Fruit fly (Drosophila melanogaster): ENCODE measurements around the gene CG15478.

Gene CG15478

dm6 chrX:7721905-7722304 is 4.2 kb upstream of the CG15478 start, which contains the start of gene Hira:
Gene Hira, plus strand, starts transcription at chrX:7722119.
- TF ChIP-seq dl (GFP tag; optimal IDR thresholded peaks at IDR 0.05; ENCODE audit: insufficient read depth in 1 of 2, partially characterized antibody in 2 of 2) = no peak
- no peak for TF ChIP-seq dmrt93B (GFP tag; optimal IDR thresholded peaks at IDR 0.05)
- TF ChIP-seq rgr (GFP tag; optimal IDR thresholded peaks at IDR 0.05) = no peak
- TF ChIP-seq HLH106 (tag; optimal IDR thresholded peaks at IDR 0.05) = no peak
- no peak for TF ChIP-seq Abd-B (GFP tag; optimal IDR thresholded peaks at IDR 0.05)
- TF ChIP-seq brk (GFP tag; optimal IDR thresholded peaks at IDR 0.05) = no peak
- no peak for TF ChIP-seq GATAd (GFP tag; optimal IDR thresholded peaks at IDR 0.05)
- TF ChIP-seq Myc (optimal IDR thresholded peaks at IDR 0.05) = no peak
- no peak for TF ChIP-seq Rel (GFP tag; optimal IDR thresholded peaks at IDR 0.05)
- no peak for TF ChIP-seq Rel (tag; optimal IDR thresholded peaks at IDR 0.05)
- TF ChIP-seq psq (GFP tag; optimal IDR thresholded peaks at IDR 0.05) = no peak
- TF ChIP-seq sage (GFP tag; optimal IDR thresholded peaks at IDR 0.05) = no peak
- no peak for TF ChIP-seq woc (GFP tag; optimal IDR thresholded peaks at IDR 0.05)
- TF ChIP-seq CrebA (GFP tag; optimal IDR thresholded peaks at IDR 0.05; ENCODE audit: borderline replicate concordance) = no peak
- no peak for TF ChIP-seq Hnf4 (GFP tag; optimal IDR thresholded peaks at IDR 0.05)
- TF ChIP-seq usp (GFP tag; optimal IDR thresholded peaks at IDR 0.05) = no peak
- TF ChIP-seq Hr78 (GFP tag; optimal IDR thresholded peaks at IDR 0.05) = no peak
- TF ChIP-seq Vsx2 (GFP tag; optimal IDR thresholded peaks at IDR 0.05; ENCODE audit: partially characterized antibody) = no peak

dm6 chrX:7715433-7715832 is 2.3 kb downstream of the CG15478 start:
- no peak for TF ChIP-seq lola (GFP tag; optimal IDR thresholded peaks at IDR 0.05)
- TF ChIP-seq sage (GFP tag; optimal IDR thresholded peaks at IDR 0.05) = no peak
- TF ChIP-seq rgr (GFP tag; optimal IDR thresholded peaks at IDR 0.05) = no peak
- TF ChIP-seq foxo (GFP tag; optimal IDR thresholded peaks at IDR 0.05) = peak in 1 of 2 experiments; percentile 5
- no peak for TF ChIP-seq OdsH (GFP tag; optimal IDR thresholded peaks at IDR 0.05)
- no peak for TF ChIP-seq Myc (optimal IDR thresholded peaks at IDR 0.05)
- TF ChIP-seq N (GFP tag; optimal IDR thresholded peaks at IDR 0.05) = no peak
- TF ChIP-seq CG9705 (GFP tag; optimal IDR thresholded peaks at IDR 0.05) = no peak

dm6 chrX:7710439-7711154 is 7.1 kb downstream of the CG15478 start:
- peak; percentile 11 for TF ChIP-seq HLH106 (tag; optimal IDR thresholded peaks at IDR 0.05)
- TF ChIP-seq GATAd (GFP tag; optimal IDR thresholded peaks at IDR 0.05) = peak; percentile 63
- no peak for TF ChIP-seq woc (GFP tag; optimal IDR thresholded peaks at IDR 0.05)
- no peak for TF ChIP-seq jim (GFP tag; optimal IDR thresholded peaks at IDR 0.05)
- TF ChIP-seq Myc (optimal IDR thresholded peaks at IDR 0.05) = no peak
- TF ChIP-seq Sp1 (GFP tag; optimal IDR thresholded peaks at IDR 0.05) = peak; percentile 77
- TF ChIP-seq h (GFP tag; optimal IDR thresholded peaks at IDR 0.05) = peak; percentile 40
- TF ChIP-seq Hr78 (GFP tag; optimal IDR thresholded peaks at IDR 0.05) = no peak
- TF ChIP-seq foxo (GFP tag; optimal IDR thresholded peaks at IDR 0.05) = peak in 1 of 2 experiments; percentile 45
- peak; percentile 36 for TF ChIP-seq tai (GFP tag; optimal IDR thresholded peaks at IDR 0.05)

DNA sequence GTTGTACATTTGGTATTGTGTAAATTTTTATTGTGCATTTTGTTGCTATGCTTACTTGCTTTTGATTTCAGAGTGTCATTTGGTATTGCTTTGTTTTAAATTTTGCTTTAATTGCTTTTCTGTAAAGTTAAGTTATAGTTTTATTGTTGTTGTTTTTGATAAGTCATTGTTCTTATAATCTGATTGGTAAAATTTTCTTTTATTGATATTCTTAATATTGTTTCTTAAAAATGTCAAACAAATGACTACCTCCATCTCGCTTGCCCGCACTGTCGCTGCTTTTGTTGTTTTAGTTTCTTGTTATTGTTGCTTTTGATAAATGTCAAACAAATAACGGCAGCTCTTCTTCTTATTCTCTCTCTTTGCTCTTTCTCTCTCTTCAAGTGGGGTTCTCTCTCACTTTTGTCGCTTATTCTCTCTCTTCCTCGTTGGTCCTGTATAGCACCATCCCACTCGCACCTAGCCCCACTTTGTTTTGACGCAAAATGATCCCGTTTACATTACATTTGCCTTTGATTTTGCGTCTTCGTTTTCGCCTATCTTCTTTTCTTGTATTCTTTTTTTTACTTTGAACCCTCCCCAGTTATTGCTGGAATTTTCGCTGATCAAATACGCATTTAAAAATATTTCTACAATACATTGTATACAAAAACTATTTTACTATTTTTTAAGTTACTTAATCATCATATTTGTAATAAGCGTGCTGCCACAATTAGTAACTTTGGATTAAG is 7.9 kb downstream of the CG15478 start:
- peak; percentile 50 for TF ChIP-seq psq (GFP tag; optimal IDR thresholded peaks at IDR 0.05)
- TF ChIP-seq Dfd (GFP tag; optimal IDR thresholded peaks at IDR 0.05) = no peak
- TF ChIP-seq Dif (GFP tag; optimal IDR thresholded peaks at IDR 0.05; ENCODE audit: partially characterized antibody) = peak; percentile 64
- peak; percentile 44 to 64 for TF ChIP-seq dl (GFP tag; optimal IDR thresholded peaks at IDR 0.05; ENCODE audit: insufficient read depth in 1 of 2, partially characterized antibody in 2 of 2)
